Fruit fly (Drosophila melanogaster): ENCODE data around the gene NHP2.

Gene NHP2

dm6 chr3L:14756724-14757463 lies 45.1 kb downstream of the NHP2 start (continued):
- TF ChIP-seq bsh (GFP tag; optimal IDR thresholded peaks at IDR 0.05), result peak; percentile 60 to 80
- peak; percentile 85 for TF ChIP-seq CG10209 (GFP tag; optimal IDR thresholded peaks at IDR 0.05)
- TF ChIP-seq CG11723 (GFP tag; optimal IDR thresholded peaks at IDR 0.05), result peak; percentile 82
- TF ChIP-seq CG9727 (GFP tag; optimal IDR thresholded peaks at IDR 0.05), result peak; percentile 87
- TF ChIP-seq CG14710 (tag; optimal IDR thresholded peaks at IDR 0.05), result peak; percentile 45
- TF ChIP-seq Mad (GFP tag; optimal IDR thresholded peaks at IDR 0.05), result peak; percentile 85
- TF ChIP-seq CG7556 (GFP tag; optimal IDR thresholded peaks at IDR 0.05), result peak; percentile 87
- peak; percentile 96 for TF ChIP-seq ci (GFP tag; IDR thresholded peaks at IDR 0.05)
- TF ChIP-seq Oli (tag; optimal IDR thresholded peaks at IDR 0.05), result peak; percentile 86
- TF ChIP-seq gt (GFP tag; IDR thresholded peaks at IDR 0.05), result peak; percentile 80
- TF ChIP-seq vfl (GFP tag; optimal IDR thresholded peaks at IDR 0.05), result peak; percentile 86
- peak; percentile 78 for TF ChIP-seq ab (GFP tag; optimal IDR thresholded peaks at IDR 0.05)
- TF ChIP-seq NFAT (GFP tag; IDR thresholded peaks at IDR 0.05), result peak; percentile 94
- peak; percentile 84 for TF ChIP-seq CG4820 (GFP tag; optimal IDR thresholded peaks at IDR 0.05)
- TF ChIP-seq CG9609 (GFP tag; optimal IDR thresholded peaks at IDR 0.05), result peak; percentile 95
- TF ChIP-seq al (GFP tag; IDR thresholded peaks at IDR 0.05), result peak; percentile 88
- peak; percentile 86 for TF ChIP-seq otp (GFP tag; IDR thresholded peaks at IDR 0.05)
- TF ChIP-seq emc (GFP tag; optimal IDR thresholded peaks at IDR 0.05), result peak; percentile 88
- peak; percentile 93 for TF ChIP-seq pros (GFP tag; optimal IDR thresholded peaks at IDR 0.05)
- TF ChIP-seq nom (GFP tag; optimal IDR thresholded peaks at IDR 0.05), result peak; percentile 55
- peak; percentile 96 for TF ChIP-seq rib (GFP tag; IDR thresholded peaks at IDR 0.05)
- TF ChIP-seq cato (GFP tag; optimal IDR thresholded peaks at IDR 0.05; ENCODE audit: borderline replicate concordance), result peak; percentile 67
- peak; percentile 92 for TF ChIP-seq bcd (GFP tag; optimal IDR thresholded peaks at IDR 0.05)
- TF ChIP-seq kay (GFP tag; optimal IDR thresholded peaks at IDR 0.05), result peak; percentile 69
- peak; percentile 87 for TF ChIP-seq CG11085 (GFP tag; IDR thresholded peaks at IDR 0.05)
- TF ChIP-seq Xrp1 (GFP tag; IDR thresholded peaks at IDR 0.05), result peak; percentile 88
- TF ChIP-seq cwo (GFP tag; optimal IDR thresholded peaks at IDR 0.05), result peak; percentile 79
- peak; percentile 88 for TF ChIP-seq CG17359 (tag; optimal IDR thresholded peaks at IDR 0.05)
- TF ChIP-seq lbe (GFP tag; optimal IDR thresholded peaks at IDR 0.05), result peak; percentile 66
- TF ChIP-seq CkIIα-i1 (GFP tag; IDR thresholded peaks at IDR 0.05), result peak; percentile 45; the same call in 1 of the 2 replicates
- peak; percentile 91 for TF ChIP-seq gro (GFP tag; optimal IDR thresholded peaks at IDR 0.05)
- TF ChIP-seq gcm (GFP tag; optimal IDR thresholded peaks at IDR 0.05), result peak; percentile 51
- TF ChIP-seq Sry-β (GFP tag; optimal IDR thresholded peaks at IDR 0.05), result no peak
- peak; percentile 81 for TF ChIP-seq z (GFP tag; IDR thresholded peaks at IDR 0.05)
- peak; percentile 46 for TF ChIP-seq gsb-n (tag; optimal IDR thresholded peaks at IDR 0.05)
- TF ChIP-seq HHEX (GFP tag; optimal IDR thresholded peaks at IDR 0.05), result peak; percentile 89
- peak; percentile 86 for TF ChIP-seq CG4424 (GFP tag; optimal IDR thresholded peaks at IDR 0.05)
- peak; percentile 18 for TF ChIP-seq run (tag; optimal IDR thresholded peaks at IDR 0.05)
- peak; percentile 64 for TF ChIP-seq CG17829 (tag; optimal IDR thresholded peaks at IDR 0.05)
- TF ChIP-seq tap (tag; optimal IDR thresholded peaks at IDR 0.05), result peak; percentile 54
- peak; percentile 56 for TF ChIP-seq CG17802 (tag; optimal IDR thresholded peaks at IDR 0.05)
- TF ChIP-seq bigmax (GFP tag; optimal IDR thresholded peaks at IDR 0.05), result peak; percentile 97
- TF ChIP-seq MTF-1 (GFP tag; optimal IDR thresholded peaks at IDR 0.05; ENCODE audit: borderline replicate concordance), result peak; percentile 82
- peak; percentile 76 for TF ChIP-seq ssp (GFP tag; IDR thresholded peaks at IDR 0.05)
- TF ChIP-seq CG34376 (GFP tag; optimal IDR thresholded peaks at IDR 0.05), result no peak
- TF ChIP-seq Ssrp (tag; optimal IDR thresholded peaks at IDR 0.05), result peak; percentile 85
- TF ChIP-seq CG9932 (GFP tag; IDR thresholded peaks at IDR 0.05), result peak; percentile 95
- peak; percentile 81 for TF ChIP-seq CG12104 (GFP tag; optimal IDR thresholded peaks at IDR 0.05)
- peak; percentile 31 for TF ChIP-seq CG15601 (tag; optimal IDR thresholded peaks at IDR 0.05)

Measured in whole organism, embryonic.